Fruit fly (Drosophila melanogaster): ENCODE data around the gene CG43056.

The CG43056 gene

dm6 chr2L:4440881-4441737 is 3.5 kb downstream of the CG43056 start, which contains the start of gene CG15431 (continued):
- TF ChIP-seq sisA (GFP tag; IDR thresholded peaks at IDR 0.05) (peak; percentile 59), mam (GFP tag; optimal IDR thresholded peaks at IDR 0.05) (peak; percentile 44), jigr1 (GFP tag; IDR thresholded peaks at IDR 0.05) (no peak), gsb (GFP tag; IDR thresholded peaks at IDR 0.05) (peak; percentile 29; the same call in 1 of the 2 replicates), TFAM (GFP tag; optimal IDR thresholded peaks at IDR 0.05) (no peak), CG4707 (GFP tag; optimal IDR thresholded peaks at IDR 0.05) (no peak), wek (GFP tag; optimal IDR thresholded peaks at IDR 0.05) (no peak), CG13296 (GFP tag; optimal IDR thresholded peaks at IDR 0.05) (peak; percentile 48), CG2678 (tag; optimal IDR thresholded peaks at IDR 0.05) (peak; percentile 69), nerfin-1 (tag; optimal IDR thresholded peaks at IDR 0.05) (no peak), tup (GFP tag; optimal IDR thresholded peaks at IDR 0.05) (peak; percentile 25), CHES-1-like (GFP tag; optimal IDR thresholded peaks at IDR 0.05) (no peak), CG7357 (GFP tag; IDR thresholded peaks at IDR 0.05) (no peak), CG30431 (GFP tag; optimal IDR thresholded peaks at IDR 0.05) (no peak), CG11085 (GFP tag; IDR thresholded peaks at IDR 0.05) (no peak), tna (GFP tag; IDR thresholded peaks at IDR 0.05; ENCODE audit: partially characterized antibody) (no peak), rib (GFP tag; IDR thresholded peaks at IDR 0.05) (peak; percentile 65), nau (GFP tag; optimal IDR thresholded peaks at IDR 0.05) (peak; percentile 55), CG4360 (GFP tag; IDR thresholded peaks at IDR 0.05) (no peak), CG10274 (GFP tag; optimal IDR thresholded peaks at IDR 0.05) (peak; percentile 21), CG4820 (GFP tag; optimal IDR thresholded peaks at IDR 0.05) (peak; percentile 25), Hr39 (optimal IDR thresholded peaks at IDR 0.05) (no peak), CG1233 (GFP tag; optimal IDR thresholded peaks at IDR 0.05) (peak; percentile 30), CG3065 (GFP tag; optimal IDR thresholded peaks at IDR 0.05) (no peak), Sry-β (GFP tag; optimal IDR thresholded peaks at IDR 0.05) (no peak), Abd-B (GFP tag; optimal IDR thresholded peaks at IDR 0.05) (no peak), h (optimal IDR thresholded peaks at IDR 0.05) (no peak), CG5953 (GFP tag; IDR thresholded peaks at IDR 0.05) (no peak), CG6854 (GFP tag; optimal IDR thresholded peaks at IDR 0.05) (peak; percentile 51), Tbp (GFP tag; optimal IDR thresholded peaks at IDR 0.05) (no peak), Gug (GFP tag; IDR thresholded peaks at IDR 0.05) (peak; percentile 33; the same call in 1 of the 4 replicates), sens-2 (GFP tag; IDR thresholded peaks at IDR 0.05) (no peak), CG6765 (GFP tag; optimal IDR thresholded peaks at IDR 0.05) (no peak), CG4424 (GFP tag; optimal IDR thresholded peaks at IDR 0.05) (peak; percentile 17), hb (GFP tag; IDR thresholded peaks at IDR 0.05; ENCODE audit: partially characterized antibody) (no peak), CG32767 (GFP tag; IDR thresholded peaks at IDR 0.05) (peak; percentile 58), Doc2 (GFP tag; IDR thresholded peaks at IDR 0.05) (no peak), CG2712 (tag; optimal IDR thresholded peaks at IDR 0.05) (peak; percentile 40), Sry-δ (GFP tag; optimal IDR thresholded peaks at IDR 0.05) (no peak), slou (GFP tag; optimal IDR thresholded peaks at IDR 0.05) (no peak), Atf-2 (GFP tag; optimal IDR thresholded peaks at IDR 0.05) (no peak), Fer3 (tag; optimal IDR thresholded peaks at IDR 0.05) (peak; percentile 59), trem (tag; optimal IDR thresholded peaks at IDR 0.05) (no peak), sim (GFP tag; IDR thresholded peaks at IDR 0.05) (no peak), z (GFP tag; IDR thresholded peaks at IDR 0.05) (no peak), maf-S (GFP tag; optimal IDR thresholded peaks at IDR 0.05) (no peak), CrebB (tag; optimal IDR thresholded peaks at IDR 0.05) (no peak), knrl (GFP tag; IDR thresholded peaks at IDR 0.05; ENCODE audit: partially characterized antibody) (no peak), otp (GFP tag; IDR thresholded peaks at IDR 0.05) (no peak), CG7372 (GFP tag; IDR thresholded peaks at IDR 0.05) (peak; percentile 51), B-H1 (GFP tag; IDR thresholded peaks at IDR 0.05) (0 out of 3 replicates have a peak, but pooled peaks have one; percentile 37)

All from whole organism, embryonic.